Worm (Caenorhabditis elegans): ENCODE measurements around the gene lyst-1.

- TF ChIP-seq nhr-12 (tag; optimal IDR thresholded peaks at IDR 0.05) (no peak), lsy-2 (tag; optimal IDR thresholded peaks at IDR 0.05) (no peak), nhr-237 (tag; optimal IDR thresholded peaks at IDR 0.05) (no peak), cnd-1 (tag; optimal IDR thresholded peaks at IDR 0.05) (no peak), hlh-1 (tag; optimal IDR thresholded peaks at IDR 0.05) (no peak)
These were observed 15.6 kb downstream of the lyst-1 start, which contains the start of gene lgc-18 for ce11 chrX:12125308-12125707.

All from whole organism, mixed stage, embryonic.